Worm (Caenorhabditis elegans): ENCODE measurements around the gene F44E2.10.

DNA sequence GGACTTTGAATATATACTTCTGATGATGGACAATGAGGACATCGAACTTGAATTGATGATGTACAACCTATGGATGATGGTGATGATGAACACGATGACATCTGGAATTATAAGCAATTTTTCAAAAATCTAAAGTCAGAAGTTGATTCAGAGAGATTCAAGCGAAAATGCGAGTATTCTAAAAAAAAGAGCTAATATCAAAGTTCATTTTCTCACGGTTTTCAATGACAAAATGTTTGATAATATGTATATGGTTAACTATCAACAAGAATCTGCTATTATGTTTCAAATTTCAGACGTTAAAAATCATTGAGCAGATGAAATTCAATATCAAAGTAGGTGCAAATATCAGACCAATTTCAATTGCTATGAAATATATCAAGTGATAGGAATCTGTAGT, 51.0 kb downstream of the F44E2.10 start, which contains the start of gene K02D10.4:
- TF ChIP-seq pes-1 (GFP tag; IDR thresholded peaks at IDR 0.05) (no peak), hmg-4 (GFP tag; optimal IDR thresholded peaks at IDR 0.05) (no peak)

All from whole organism, early embryonic.